Worm (Caenorhabditis elegans) whole organism, late embryonic: ENCODE data around the gene dbn-1.

ENCODE experiments used
- ceh-18 ChIP-seq: sonication (generic microtip); optimal IDR thresholded peaks from 2 replicates; lab custom pipeline; 2016; ENCODE audit warnings: missing genetic modification characterization, missing compliant biosample characterization
- ceh-9 ChIP-seq: sonication (generic microtip); optimal IDR thresholded peaks from 2 replicates; lab custom pipeline; 2016; ENCODE audit warnings: mild to moderate bottlenecking, missing genetic modification characterization, inconsistent platforms, missing compliant biosample characterization
- hlh-15 ChIP-seq: sonication (generic microtip); optimal IDR thresholded peaks from 2 replicates; lab custom pipeline; 2016; ENCODE audit warnings: missing genetic modification characterization, missing compliant biosample characterization
- nhr-11 ChIP-seq: fragments of 150-350 bp; optimal IDR thresholded peaks from 2 replicates; lab custom pipeline; 2014; ENCODE audit warnings: missing biosample characterization, missing genetic modification characterization
- pha-4 ChIP-seq: fragments of 150-350 bp; optimal IDR thresholded peaks from 2 replicates; lab custom pipeline; 2018; ENCODE audit warnings: missing biosample characterization, missing genetic modification reagents, missing genetic modification characterization
- unc-3 ChIP-seq, 2 experiments: fragments of 200-800 bp in 1 of 2; sonication (Bioruptor generic) in 1 of 2; sonication (generic microtip) in 1 of 2; conservative IDR thresholded peaks in 1 of 2; optimal IDR thresholded peaks in 1 of 2; 2 replicates each; pipeline versions ENCODE4 v1.3.6 to Lab custom; 2016 to 2022; ENCODE audit warnings: missing compliant biosample characterization in 2 of 2, missing genetic modification characterization in 2 of 2, missing genetic modification reagents in 1 of 2

DNA sequence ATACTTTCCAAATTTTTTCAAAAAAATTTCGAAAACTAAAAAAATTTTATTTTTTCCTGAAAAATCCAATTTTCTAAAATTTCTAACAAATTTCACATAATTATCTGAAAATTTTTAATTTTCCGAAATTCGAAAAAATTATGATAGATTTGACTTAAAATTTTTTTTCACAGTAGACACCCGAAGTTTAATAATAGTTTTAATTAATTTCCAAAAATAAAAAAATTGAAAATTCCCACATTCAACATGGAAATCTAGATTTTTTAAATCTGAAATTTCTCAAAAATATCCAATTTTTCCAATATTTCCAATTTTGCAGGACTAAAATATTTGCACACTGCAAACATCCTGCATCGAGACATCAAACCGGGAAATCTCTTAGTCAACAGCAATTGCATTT, 39.9 kb downstream of the dbn-1 start:
- TF ChIP-seq ceh-18 (tag; lab: Kevin White, UChicago) (no peak), ceh-9 (no peak), nhr-11 (no peak), hlh-15 (no peak), pha-4 (tag; lab: Kevin White, UChicago) (no peak), unc-3 (GFP tag; conservative IDR thresholded peaks at IDR 0.05; lab: Robert Waterston, UW) (no peak), unc-3 (tag; optimal IDR thresholded peaks at IDR 0.05; lab: Kevin White, UChicago) (no peak)
